Worm (Caenorhabditis elegans) whole organism, L1 larva: Measurements from ENCODE around the gene col-185.

Experiments
- egl-13 ChIP-seq: sonication (generic microtip); optimal IDR thresholded peaks from 2 replicates; lab custom pipeline; 2016; ENCODE audit warnings: missing genotype, missing genetic modification reagents, missing genetic modification characterization, missing compliant biosample characterization
- hlh-17 ChIP-seq: fragments of 200-800 bp; sonication (Bioruptor generic); optimal IDR thresholded peaks from 2 replicates; lab custom pipeline; 2018; ENCODE audit warnings: missing genetic modification characterization, mild to moderate bottlenecking, missing compliant biosample characterization, moderate library complexity, borderline replicate concordance
- nhr-19 ChIP-seq: fragments of 200-800 bp; sonication (Bioruptor generic); conservative IDR thresholded peaks from 2 replicates; pipeline ENCODE4 v1.3.6; 2022; ENCODE audit warnings: missing genetic modification characterization, missing compliant biosample characterization
- nhr-28 ChIP-seq: fragments of 150-350 bp; optimal IDR thresholded peaks from 2 replicates; lab custom pipeline; 2014; ENCODE audit warnings: missing biosample characterization, missing genetic modification characterization
- nhr-76 ChIP-seq: sonication (generic microtip); optimal IDR thresholded peaks from 2 replicates; lab custom pipeline; 2017; ENCODE audit warnings: missing biosample characterization, missing genetic modification characterization
- nhr-85 ChIP-seq: sonication (generic microtip); peaks from one replicate; lab custom pipeline; 2016; ENCODE audit warnings: missing genetic modification characterization, inconsistent platforms, missing compliant biosample characterization
- snpc-4 ChIP-seq: fragments of 150-350 bp; optimal IDR thresholded peaks from 2 replicates; lab custom pipeline; 2014; ENCODE audit warnings: missing biosample characterization, missing genetic modification characterization
- tlp-1 ChIP-seq: fragments of 150-350 bp; optimal IDR thresholded peaks from 2 replicates; lab custom pipeline; 2014; ENCODE audit warnings: missing biosample characterization, missing genetic modification characterization

The col-185 gene

DNA sequence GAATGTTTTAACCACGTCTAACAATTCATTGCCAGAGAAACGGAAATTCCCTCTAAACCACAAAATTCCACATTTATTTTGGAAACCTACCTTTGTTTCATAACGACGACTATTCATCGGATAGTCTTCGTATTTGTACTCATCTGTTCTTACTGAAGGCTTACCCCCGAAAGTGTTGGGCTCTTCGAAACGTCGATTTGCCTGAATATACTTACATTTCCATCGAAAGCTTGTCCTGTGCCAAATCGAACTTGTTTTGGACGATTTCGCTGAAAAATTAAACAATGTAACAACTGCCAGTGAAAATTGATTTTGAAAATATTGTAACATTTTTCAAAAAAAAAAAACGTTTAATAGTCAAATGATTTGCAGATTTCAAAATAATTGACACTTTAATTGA lies 48.4 kb downstream of the col-185 start, which contains the start of gene F02D10.3:
F02D10.3 (minus strand) TSS at position 101 of the 400 bp plus-strand sequence.
- no peak for TF ChIP-seq nhr-28 (tag; lab: Kevin White, UChicago)
- no peak for TF ChIP-seq nhr-19 (GFP tag; lab: Robert Waterston, UW)
- no peak for TF ChIP-seq nhr-76 (tag; lab: Kevin White, UChicago)
- no peak for TF ChIP-seq tlp-1 (tag; lab: Kevin White, UChicago)
- no peak for TF ChIP-seq hlh-17 (GFP tag; lab: Kevin White, UChicago)
- no peak for TF ChIP-seq nhr-85 (tag; lab: Kevin White, UChicago)
- no peak for TF ChIP-seq egl-13 (tag; lab: Kevin White, UChicago)
- TF ChIP-seq snpc-4 = no peak
